Fruit fly (Drosophila melanogaster) whole organism, embryonic: ENCODE data around the gene Atac2.

ENCODE experiments used
- Abd-B ChIP-seq: fragments of 200-800 bp; sonication (Bioruptor generic); optimal IDR thresholded peaks from 2 replicates; lab custom pipeline; 2018; ENCODE audit warnings: missing biosample characterization, mild to moderate bottlenecking, missing genetic modification characterization, moderate library complexity
- Bdp1 ChIP-seq: fragments of 200-800 bp; sonication (Bioruptor generic); optimal IDR thresholded peaks from 3 replicates; lab custom pipeline; 2016; ENCODE audit warnings: missing biosample characterization, missing genetic modification characterization
- CG11696 ChIP-seq: fragments of 200-800 bp; sonication (Bioruptor generic); IDR thresholded peaks from 2 replicates; pipeline ENCODE4 v1.3.6; 2022; ENCODE audit warnings: missing biosample characterization, missing genetic modification characterization
- CG12104 ChIP-seq: fragments of 200-800 bp; sonication (Bioruptor generic); optimal IDR thresholded peaks from 3 replicates; lab custom pipeline; 2016; ENCODE audit warnings: missing biosample characterization, missing genetic modification characterization
- CG12659 ChIP-seq: fragments of 200-800 bp; sonication (Bioruptor generic); optimal IDR thresholded peaks from 3 replicates; lab custom pipeline; 2017; ENCODE audit warnings: mild to moderate bottlenecking, missing biosample characterization, missing genetic modification reagents, missing genetic modification characterization
- CG13296 ChIP-seq: fragments of 200-800 bp; sonication (Bioruptor generic); optimal IDR thresholded peaks from 3 replicates; lab custom pipeline; 2018; ENCODE audit warnings: missing biosample characterization, mild to moderate bottlenecking, missing genetic modification characterization
- CG13894 ChIP-seq: fragments of 200-800 bp; sonication (Bioruptor generic); optimal IDR thresholded peaks from 3 replicates; lab custom pipeline; 2018; ENCODE audit warnings: missing biosample characterization, mild to moderate bottlenecking, missing genetic modification characterization, moderate library complexity
- CG16813 ChIP-seq: fragments of 200-800 bp; sonication (Bioruptor generic); IDR thresholded peaks from 3 replicates; pipeline ENCODE4 v1.3.6; 2022; ENCODE audit warnings: missing biosample characterization, missing genetic modification characterization; ENCODE audit not compliant: partially characterized antibody
- CG1792 ChIP-seq: fragments of 200-800 bp; sonication (Bioruptor generic); optimal IDR thresholded peaks from 2 replicates; lab custom pipeline; 2016; ENCODE audit warnings: missing biosample characterization, missing genetic modification characterization
- CG18011 ChIP-seq: fragments of 200-800 bp; sonication (Bioruptor generic); optimal IDR thresholded peaks from 2 replicates; lab custom pipeline; 2017; ENCODE audit warnings: missing biosample characterization, missing genetic modification characterization, mild to moderate bottlenecking, moderate library complexity, missing genotype
- CG18619 ChIP-seq: fragments of 200-800 bp; sonication (Bioruptor generic); optimal IDR thresholded peaks from 3 replicates; lab custom pipeline; 2017; ENCODE audit warnings: missing biosample characterization, mild to moderate bottlenecking, missing genetic modification characterization
- CG2875 ChIP-seq: fragments of 200-800 bp; sonication (Bioruptor generic); optimal IDR thresholded peaks from 2 replicates; lab custom pipeline; 2017; ENCODE audit warnings: missing biosample characterization, mild to moderate bottlenecking, missing genetic modification characterization, missing genetic modification reagents
- CG32532 ChIP-seq: fragments of 200-800 bp; sonication (Bioruptor generic); IDR thresholded peaks from 2 replicates; pipeline ENCODE4 v1.3.6; 2022; ENCODE audit warnings: missing biosample characterization, missing genetic modification characterization
- CG3281 ChIP-seq: fragments of 200-800 bp; sonication (Bioruptor generic); optimal IDR thresholded peaks from 3 replicates; lab custom pipeline; 2017; ENCODE audit warnings: missing biosample characterization, mild to moderate bottlenecking, missing genetic modification characterization
- CG33557 ChIP-seq: fragments of 200-800 bp; sonication (Bioruptor generic); optimal IDR thresholded peaks from 2 replicates; lab custom pipeline; 2019; ENCODE audit warnings: missing biosample characterization, mild to moderate bottlenecking, missing genetic modification characterization, moderate library complexity
- CG4820 ChIP-seq: fragments of 200-800 bp; sonication (Bioruptor generic); optimal IDR thresholded peaks from 3 replicates; lab custom pipeline; 2016; ENCODE audit warnings: missing biosample characterization, missing genetic modification characterization
- CG7271 ChIP-seq: fragments of 200-800 bp; sonication (Bioruptor generic); optimal IDR thresholded peaks from 2 replicates; lab custom pipeline; 2018; ENCODE audit warnings: missing biosample characterization, mild to moderate bottlenecking, missing genetic modification characterization, moderate library complexity
- CG7786 ChIP-seq: fragments of 200-800 bp; sonication (Bioruptor generic); optimal IDR thresholded peaks from 2 replicates; lab custom pipeline; 2016; ENCODE audit warnings: missing biosample characterization, missing genetic modification characterization
- CG9437 ChIP-seq: fragments of 200-800 bp; sonication (Bioruptor generic); optimal IDR thresholded peaks from 2 replicates; lab custom pipeline; 2018; ENCODE audit warnings: missing biosample characterization, mild to moderate bottlenecking, missing genetic modification characterization
- CHES-1-like ChIP-seq: fragments of 200-800 bp; sonication (Bioruptor generic); optimal IDR thresholded peaks from 2 replicates; lab custom pipeline; 2016; ENCODE audit warnings: missing biosample characterization, missing genetic modification characterization
- Fer3 ChIP-seq: fragments of 200-800 bp; sonication (Bioruptor generic); optimal IDR thresholded peaks from 2 replicates; lab custom pipeline; 2018; ENCODE audit warnings: missing biosample characterization, mild to moderate bottlenecking, missing genetic modification characterization, moderate library complexity
- Gug ChIP-seq: fragments of 200-800 bp; sonication (Bioruptor generic); IDR thresholded peaks from 4 replicates; pipeline ENCODE4 v1.3.6; 2022; ENCODE audit warnings: missing biosample characterization, missing genetic modification characterization
- HLHmδ ChIP-seq: fragments of 200-800 bp; sonication (Bioruptor generic); optimal IDR thresholded peaks from 2 replicates; lab custom pipeline; 2018; ENCODE audit warnings: missing biosample characterization, mild to moderate bottlenecking, missing genetic modification characterization, moderate library complexity
- HmgZ ChIP-seq: fragments of 200-800 bp; sonication (Bioruptor generic); optimal IDR thresholded peaks from 2 replicates; lab custom pipeline; 2018; ENCODE audit warnings: missing biosample characterization, mild to moderate bottlenecking, missing genetic modification characterization
- Lim3 ChIP-seq: fragments of 200-800 bp; sonication (Bioruptor generic); IDR thresholded peaks from 2 replicates; pipeline ENCODE4 v1.3.6; 2022; ENCODE audit warnings: missing biosample characterization, missing genetic modification characterization
- Max ChIP-seq: fragments of 200-800 bp; sonication (Bioruptor generic); optimal IDR thresholded peaks from 2 replicates; lab custom pipeline; 2016; ENCODE audit warnings: missing biosample characterization, mild to moderate bottlenecking, missing genetic modification characterization
- Sin3A ChIP-seq: fragments of >200 bp; optimal IDR thresholded peaks from 2 replicates; lab custom pipeline; 2018
- bowl ChIP-seq: fragments of 200-800 bp; sonication (Bioruptor generic); IDR thresholded peaks from 2 replicates; pipeline ENCODE4 v1.3.6; 2022; ENCODE audit warnings: missing biosample characterization, missing genetic modification characterization
- cas ChIP-seq: fragments of 200-800 bp; sonication (Bioruptor generic); IDR thresholded peaks from 2 replicates; pipeline ENCODE4 v1.3.6; 2022; ENCODE audit warnings: missing biosample characterization, missing genetic modification characterization
- crc ChIP-seq: fragments of 200-800 bp; sonication (Bioruptor generic); optimal IDR thresholded peaks from 2 replicates; lab custom pipeline; 2016; ENCODE audit warnings: missing biosample characterization, missing genetic modification characterization
- croc ChIP-seq: fragments of 200-800 bp; sonication (Bioruptor generic); conservative IDR thresholded peaks from 3 replicates; pipeline ENCODE4 v1.3.6; 2022; ENCODE audit warnings: missing biosample characterization, missing genetic modification characterization
- cwo ChIP-seq: fragments of 200-800 bp; sonication (Bioruptor generic); optimal IDR thresholded peaks from 3 replicates; lab custom pipeline; 2017; ENCODE audit warnings: missing biosample characterization, missing genetic modification characterization, mild to moderate bottlenecking, moderate library complexity, missing genetic modification reagents
- dan ChIP-seq: fragments of 200-800 bp; sonication (Bioruptor generic); IDR thresholded peaks from 2 replicates; pipeline ENCODE4 v1.3.6; 2022; ENCODE audit warnings: missing biosample characterization, missing genetic modification characterization
- dati ChIP-seq: fragments of 200-800 bp; sonication (Bioruptor generic); IDR thresholded peaks from 2 replicates; pipeline ENCODE4 v1.3.6; 2022; ENCODE audit warnings: missing biosample characterization, missing genetic modification characterization
- dmrt11E ChIP-seq: fragments of 200-800 bp; sonication (Bioruptor generic); optimal IDR thresholded peaks from 3 replicates; lab custom pipeline; 2018; ENCODE audit warnings: missing biosample characterization, mild to moderate bottlenecking, missing genetic modification characterization, moderate library complexity
- emc ChIP-seq: fragments of 200-800 bp; sonication (Bioruptor generic); optimal IDR thresholded peaks from 2 replicates; lab custom pipeline; 2016; ENCODE audit warnings: missing biosample characterization, missing genetic modification characterization
- exex ChIP-seq: fragments of 200-800 bp; sonication (Bioruptor generic); optimal IDR thresholded peaks from 4 replicates; lab custom pipeline; 2018; ENCODE audit warnings: missing biosample characterization, mild to moderate bottlenecking, missing genetic modification characterization, moderate library complexity
- gcm ChIP-seq: fragments of 200-800 bp; sonication (Bioruptor generic); optimal IDR thresholded peaks from 2 replicates; lab custom pipeline; 2019; ENCODE audit warnings: missing biosample characterization, mild to moderate bottlenecking, missing genetic modification characterization, moderate library complexity
- grau ChIP-seq: fragments of 200-800 bp; optimal IDR thresholded peaks from 3 replicates; lab custom pipeline; 2019; ENCODE audit warnings: missing biosample characterization, mild to moderate bottlenecking, missing genetic modification characterization, moderate library complexity
- h ChIP-seq: fragments of >200 bp; optimal IDR thresholded peaks from 2 replicates; lab custom pipeline; 2017
- nom ChIP-seq: fragments of 200-800 bp; sonication (Bioruptor generic); optimal IDR thresholded peaks from 2 replicates; lab custom pipeline; 2017; ENCODE audit warnings: missing biosample characterization, missing genetic modification characterization, mild to moderate bottlenecking, moderate library complexity, missing genetic modification reagents
- onecut ChIP-seq: fragments of 200-800 bp; sonication (Bioruptor generic); IDR thresholded peaks from 2 replicates; pipeline ENCODE4 v1.3.6; 2022; ENCODE audit warnings: missing biosample characterization, missing genetic modification characterization
- peb ChIP-seq: fragments of 200-800 bp; sonication (Bioruptor generic); IDR thresholded peaks from 2 replicates; pipeline ENCODE4 v1.3.6; 2022; ENCODE audit warnings: missing biosample characterization, missing genetic modification characterization
- pho ChIP-seq: fragments of 200-800 bp; sonication (Bioruptor generic); optimal IDR thresholded peaks from 2 replicates; lab custom pipeline; 2016; ENCODE audit warnings: missing biosample characterization, missing genetic modification characterization
- pros ChIP-seq: fragments of 200-800 bp; sonication (Bioruptor generic); optimal IDR thresholded peaks from 3 replicates; lab custom pipeline; 2019; ENCODE audit warnings: missing biosample characterization, mild to moderate bottlenecking, missing genetic modification characterization, moderate library complexity
- sd ChIP-seq: fragments of 200-800 bp; sonication (Bioruptor generic); optimal IDR thresholded peaks from 3 replicates; lab custom pipeline; 2018; ENCODE audit warnings: missing biosample characterization, mild to moderate bottlenecking, missing genetic modification characterization, moderate library complexity
- seq ChIP-seq: fragments of 200-800 bp; sonication (Bioruptor generic); IDR thresholded peaks from 2 replicates; pipeline ENCODE4 v1.3.6; 2022; ENCODE audit warnings: missing biosample characterization, missing genetic modification characterization
- slp2 ChIP-seq: fragments of 200-800 bp; sonication (Bioruptor generic); optimal IDR thresholded peaks from 2 replicates; lab custom pipeline; 2016; ENCODE audit warnings: missing biosample characterization, missing genetic modification characterization
- ssp ChIP-seq: fragments of 200-800 bp; sonication (Bioruptor generic); IDR thresholded peaks from 2 replicates; pipeline ENCODE4 v1.3.6; 2022; ENCODE audit warnings: missing biosample characterization, missing genetic modification characterization
- stwl ChIP-seq: fragments of 200-800 bp; sonication (Bioruptor generic); optimal IDR thresholded peaks from 3 replicates; lab custom pipeline; 2018; ENCODE audit warnings: missing biosample characterization, mild to moderate bottlenecking, missing genetic modification characterization, moderate library complexity
- tio ChIP-seq: fragments of 200-800 bp; sonication (Bioruptor generic); optimal IDR thresholded peaks from 2 replicates; lab custom pipeline; 2017; ENCODE audit warnings: missing biosample characterization, missing genetic modification characterization, inconsistent platforms

Gene Atac2

DNA sequence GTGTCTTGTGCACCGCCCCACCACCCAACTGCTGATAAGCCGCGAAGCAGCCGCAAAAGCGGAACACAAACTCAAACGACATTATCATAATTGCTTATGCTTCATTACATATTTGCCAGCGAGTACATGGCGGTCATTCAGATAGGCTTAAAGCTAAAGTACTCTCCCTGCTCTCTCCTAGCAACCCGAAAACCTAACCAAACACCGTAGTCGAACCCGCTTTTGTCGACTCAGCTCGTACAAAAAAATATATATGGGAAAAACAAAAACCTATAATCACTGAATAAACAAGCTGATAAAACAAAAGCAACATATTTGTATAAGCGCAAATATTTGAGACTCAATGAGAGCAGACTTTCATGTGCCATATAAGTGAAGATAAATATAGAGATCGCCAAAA lies 14.9 kb upstream of the Atac2 start (continued):
- TF ChIP-seq CHES-1-like (peak; percentile 93), CG12104 (GFP tag; lab: Kevin White, UChicago) (peak; percentile 84), CG2875 (GFP tag; lab: Kevin White, UChicago) (peak; percentile 92), HmgZ (tag; lab: Kevin White, UChicago) (peak; percentile 80), CG9437 (no peak), dati (GFP tag; lab: Robert Waterston, UW) (no peak), grau (tag; lab: Kevin White, UChicago) (peak; percentile 65), CG18619 (peak; percentile 86), cas (GFP tag; lab: Robert Waterston, UW) (no peak), CG11696 (GFP tag; lab: Robert Waterston, UW) (peak; percentile 68; the same call in 1 of the 2 replicates), onecut (GFP tag; lab: Robert Waterston, UW) (peak; percentile 71), emc (GFP tag; lab: Kevin White, UChicago) (peak; percentile 49), tio (GFP tag; lab: Kevin White, UChicago) (peak; percentile 56), CG1792 (peak; percentile 94), bowl (GFP tag; lab: Robert Waterston, UW) (peak; percentile 47; the same call in 1 of the 2 replicates), HLHmδ (GFP tag; lab: Kevin White, UChicago) (no peak), Fer3 (tag; lab: Kevin White, UChicago) (peak; percentile 80), CG3281 (GFP tag; lab: Kevin White, UChicago) (peak; percentile 89), crc (peak; percentile 80), CG16813 (GFP tag; lab: Robert Waterston, UW) (no peak), cwo (GFP tag; lab: Kevin White, UChicago) (peak; percentile 83), Sin3A (no peak), stwl (tag; lab: Kevin White, UChicago) (no peak), croc (GFP tag; lab: Robert Waterston, UW) (no peak), h (lab: Kevin White, UChicago) (no peak), CG33557 (GFP tag; lab: Kevin White, UChicago) (peak; percentile 64), CG7786 (GFP tag; lab: Kevin White, UChicago) (peak; percentile 72), CG12659 (GFP tag; lab: Kevin White, UChicago) (peak; percentile 86), CG13296 (GFP tag; lab: Kevin White, UChicago) (peak; percentile 86), Max (GFP tag; lab: Kevin White, UChicago) (peak; percentile 79), CG7271 (tag; lab: Kevin White, UChicago) (peak; percentile 63), pros (GFP tag; lab: Kevin White, UChicago) (no peak), CG32532 (GFP tag; lab: Robert Waterston, UW) (no peak), gcm (GFP tag; lab: Kevin White, UChicago) (peak; percentile 78), Gug (no peak), nom (GFP tag; lab: Kevin White, UChicago) (no peak), ssp (GFP tag; lab: Robert Waterston, UW) (no peak), Abd-B (GFP tag; lab: Kevin White, UChicago) (no peak), pho (GFP tag; lab: Kevin White, UChicago) (peak; percentile 85), seq (GFP tag; lab: Robert Waterston, UW) (peak; percentile 81; the same call in 1 of the 2 replicates), Lim3 (GFP tag; lab: Robert Waterston, UW) (no peak), exex (tag; lab: Kevin White, UChicago) (peak; percentile 71), dmrt11E (tag; lab: Kevin White, UChicago) (peak; percentile 65), CG13894 (tag; lab: Kevin White, UChicago) (peak; percentile 77), Bdp1 (peak; percentile 82), CG4820 (GFP tag; lab: Kevin White, UChicago) (peak; percentile 47), sd (tag; lab: Kevin White, UChicago) (peak; percentile 85), peb (GFP tag; lab: Robert Waterston, UW) (no peak; the same call in 1 of the 2 replicates), CG18011 (GFP tag; lab: Kevin White, UChicago) (peak; percentile 76), dan (GFP tag; lab: Robert Waterston, UW) (no peak), slp2 (GFP tag; lab: Kevin White, UChicago) (peak; percentile 66)
